Worm (Caenorhabditis elegans): Measurements from ENCODE around the gene Y70G10A.4.

DNA sequence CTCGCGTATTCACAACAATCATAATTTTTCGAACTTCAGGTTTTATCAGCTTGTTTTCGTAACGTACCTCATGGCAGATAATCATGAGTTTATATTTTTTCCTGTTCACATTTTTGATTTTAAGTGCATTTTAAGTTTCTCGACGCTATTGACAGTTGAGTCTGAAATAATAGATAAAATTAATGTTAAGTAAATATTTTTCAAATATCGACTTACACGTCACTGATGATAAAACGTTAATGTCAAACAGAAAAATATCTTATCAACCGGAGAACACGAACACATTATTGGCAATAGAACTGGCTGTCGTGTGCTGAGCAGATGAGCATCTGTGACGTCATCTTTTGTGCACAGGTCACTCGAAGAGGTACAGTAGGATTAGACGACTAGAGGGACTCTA, 25.2 kb upstream of the Y70G10A.4 start:
- TF ChIP-seq dao-5 (tag; optimal IDR thresholded peaks at IDR 0.05) (no peak), W03F9.2 (tag; optimal IDR thresholded peaks at IDR 0.05) (no peak), him-1 (tag; optimal IDR thresholded peaks at IDR 0.05) (no peak)

Data from whole organism, L4/young adult.